Fruit fly (Drosophila melanogaster) whole organism, embryonic: ENCODE data around the gene CG17118.
A peak's percentile ranks its signal among the peaks of the same experiment; 100 is the strongest.

Experiments used
- Abd-B ChIP-seq: fragments of 200-800 bp; sonication (Bioruptor generic); optimal IDR thresholded peaks from 2 replicates; lab custom pipeline; 2018; ENCODE audit warnings: missing biosample characterization, mild to moderate bottlenecking, missing genetic modification characterization, moderate library complexity
- CG10209 ChIP-seq: fragments of 200-800 bp; sonication (Bioruptor generic); optimal IDR thresholded peaks from 3 replicates; lab custom pipeline; 2017; ENCODE audit warnings: missing biosample characterization, mild to moderate bottlenecking, missing genetic modification characterization, missing genetic modification reagents
- CG11085 ChIP-seq: fragments of 200-800 bp; sonication (Bioruptor generic); IDR thresholded peaks from 2 replicates; pipeline ENCODE4 v1.3.6; 2022; ENCODE audit warnings: missing biosample characterization, missing genetic modification characterization
- CG11504 ChIP-seq: fragments of 200-800 bp; sonication (Bioruptor generic); optimal IDR thresholded peaks from 3 replicates; lab custom pipeline; 2019; ENCODE audit warnings: missing biosample characterization, mild to moderate bottlenecking, missing genetic modification characterization, moderate library complexity
- CG14441 ChIP-seq: fragments of 200-800 bp; sonication (Bioruptor generic); IDR thresholded peaks from 2 replicates; pipeline ENCODE4 v1.3.6; 2022; ENCODE audit warnings: missing biosample characterization, missing genetic modification characterization
- CG14965 ChIP-seq: fragments of 200-800 bp; sonication (Bioruptor generic); optimal IDR thresholded peaks from 2 replicates; lab custom pipeline; 2016; ENCODE audit warnings: missing biosample characterization, missing genetic modification characterization, borderline replicate concordance
- CG15514 ChIP-seq: fragments of 200-800 bp; sonication (Bioruptor generic); optimal IDR thresholded peaks from 3 replicates; lab custom pipeline; 2017; ENCODE audit warnings: missing biosample characterization, missing genetic modification characterization, mild to moderate bottlenecking, moderate library complexity, missing genetic modification reagents
- CG18262 ChIP-seq: fragments of 200-800 bp; optimal IDR thresholded peaks from 3 replicates; lab custom pipeline; 2019; ENCODE audit warnings: missing biosample characterization, mild to moderate bottlenecking, missing genetic modification characterization, moderate library complexity
- CG2120 ChIP-seq: fragments of 200-800 bp; sonication (Bioruptor generic); optimal IDR thresholded peaks from 3 replicates; lab custom pipeline; 2016; ENCODE audit warnings: missing biosample characterization, missing genetic modification characterization
- CG2678 ChIP-seq: fragments of 200-800 bp; sonication (Bioruptor generic); optimal IDR thresholded peaks from 3 replicates; lab custom pipeline; 2019; ENCODE audit warnings: missing biosample characterization, mild to moderate bottlenecking, missing genetic modification characterization, moderate library complexity
- CG31441 ChIP-seq: fragments of 200-800 bp; sonication (Bioruptor generic); IDR thresholded peaks from 2 replicates; pipeline ENCODE4 v1.3.6; 2022; ENCODE audit warnings: missing biosample characterization, missing genetic modification characterization
- CG3407 ChIP-seq: fragments of 200-800 bp; sonication (Bioruptor generic); optimal IDR thresholded peaks from 2 replicates; lab custom pipeline; 2018; ENCODE audit warnings: missing biosample characterization, mild to moderate bottlenecking, missing genetic modification characterization
- CG4424 ChIP-seq: fragments of 200-800 bp; sonication (Bioruptor generic); optimal IDR thresholded peaks from 3 replicates; lab custom pipeline; 2016; ENCODE audit warnings: missing biosample characterization, missing genetic modification characterization
- CG4854 ChIP-seq: fragments of 200-800 bp; sonication (Bioruptor generic); optimal IDR thresholded peaks from 2 replicates; lab custom pipeline; 2016; ENCODE audit warnings: missing biosample characterization, missing genetic modification characterization, inconsistent platforms
- CG6765 ChIP-seq: fragments of 200-800 bp; sonication (Bioruptor generic); optimal IDR thresholded peaks from 3 replicates; lab custom pipeline; 2017; ENCODE audit warnings: missing biosample characterization, mild to moderate bottlenecking, missing genetic modification characterization
- CG6854 ChIP-seq: fragments of 200-800 bp; sonication (Bioruptor generic); optimal IDR thresholded peaks from 3 replicates; lab custom pipeline; 2017; ENCODE audit warnings: missing biosample characterization, mild to moderate bottlenecking, missing genetic modification characterization
- CG7372 ChIP-seq: fragments of 200-800 bp; sonication (Bioruptor generic); IDR thresholded peaks from 2 replicates; pipeline ENCODE4 v1.3.6; 2022; ENCODE audit warnings: missing biosample characterization, missing genetic modification characterization
- CG7786 ChIP-seq: fragments of 200-800 bp; sonication (Bioruptor generic); optimal IDR thresholded peaks from 2 replicates; lab custom pipeline; 2016; ENCODE audit warnings: missing biosample characterization, missing genetic modification characterization
- CG8290 ChIP-seq, 3 experiments: fragments of 200-800 bp; sonication (Bioruptor generic); optimal IDR thresholded peaks; 2 replicates each; lab custom pipeline; 2016 to 2019; ENCODE audit warnings: missing biosample characterization in 3 of 3, missing genetic modification characterization in 3 of 3, mild to moderate bottlenecking in 2 of 3, moderate library complexity in 1 of 3
- CG8359 ChIP-seq: fragments of 200-800 bp; sonication (Bioruptor generic); optimal IDR thresholded peaks from 2 replicates; lab custom pipeline; 2017; ENCODE audit warnings: missing biosample characterization, mild to moderate bottlenecking, missing genetic modification characterization, borderline replicate concordance
- CG9437 ChIP-seq: fragments of 200-800 bp; sonication (Bioruptor generic); optimal IDR thresholded peaks from 2 replicates; lab custom pipeline; 2018; ENCODE audit warnings: missing biosample characterization, mild to moderate bottlenecking, missing genetic modification characterization
- CoRest ChIP-seq: fragments of 200-800 bp; sonication (Bioruptor generic); optimal IDR thresholded peaks from 3 replicates; lab custom pipeline; 2018; ENCODE audit warnings: missing biosample characterization, mild to moderate bottlenecking, missing genetic modification characterization, moderate library complexity
- Dbx ChIP-seq: fragments of 200-800 bp; sonication (Bioruptor generic); IDR thresholded peaks from 3 replicates; pipeline ENCODE4 v1.3.6; 2022; ENCODE audit warnings: missing biosample characterization, missing genetic modification characterization
- Dek ChIP-seq: fragments of 200-800 bp; sonication (Bioruptor generic); optimal IDR thresholded peaks from 3 replicates; lab custom pipeline; 2019; ENCODE audit warnings: missing biosample characterization, mild to moderate bottlenecking, missing genetic modification characterization, moderate library complexity
- Dll ChIP-seq: fragments of 200-800 bp; sonication (Bioruptor generic); IDR thresholded peaks from 4 replicates; pipeline ENCODE4 v1.3.6; 2022; ENCODE audit warnings: missing biosample characterization, missing genetic modification characterization; ENCODE audit not compliant: partially characterized antibody
- MBD-R2 ChIP-seq: fragments of 200-800 bp; sonication (Bioruptor generic); IDR thresholded peaks from 2 replicates; pipeline ENCODE4 v1.3.6; 2022; ENCODE audit warnings: missing biosample characterization, missing genetic modification characterization
- Med ChIP-seq: fragments of 200-800 bp; sonication (Bioruptor generic); peaks from one replicate; lab custom pipeline; 2016; ENCODE audit warnings: missing biosample characterization, missing genetic modification characterization, mild to moderate bottlenecking, inconsistent platforms, moderate library complexity
- Optix ChIP-seq: fragments of 200-800 bp; sonication (Bioruptor generic); IDR thresholded peaks from 3 replicates; pipeline ENCODE4 v1.3.6; 2022; ENCODE audit warnings: missing biosample characterization, missing genetic modification characterization
- Rfx ChIP-seq: fragments of 200-800 bp; sonication (Bioruptor generic); IDR thresholded peaks from 2 replicates; pipeline ENCODE4 v1.3.6; 2022; ENCODE audit warnings: missing biosample characterization, missing genetic modification characterization
- Sry-β ChIP-seq: fragments of 200-800 bp; sonication (Bioruptor generic); optimal IDR thresholded peaks from 2 replicates; lab custom pipeline; 2018; ENCODE audit warnings: missing biosample characterization, mild to moderate bottlenecking, missing genetic modification characterization, moderate library complexity
- cad ChIP-seq: fragments of >200 bp; optimal IDR thresholded peaks from 2 replicates; lab custom pipeline; 2017; ENCODE audit warnings: missing biosample characterization, missing genetic modification characterization
- dysf ChIP-seq: fragments of 200-800 bp; sonication (Bioruptor generic); IDR thresholded peaks from 3 replicates; pipeline ENCODE4 v1.3.6; 2022; ENCODE audit warnings: missing biosample characterization, missing genetic modification characterization
- ewg ChIP-seq: fragments of 200-800 bp; sonication (Bioruptor generic); optimal IDR thresholded peaks from 3 replicates; lab custom pipeline; 2017; ENCODE audit warnings: mild to moderate bottlenecking, missing biosample characterization, missing genetic modification reagents, missing genetic modification characterization
- gem ChIP-seq: fragments of 200-800 bp; sonication (Bioruptor generic); optimal IDR thresholded peaks from 2 replicates; lab custom pipeline; 2019; ENCODE audit warnings: missing biosample characterization, mild to moderate bottlenecking, missing genetic modification characterization, moderate library complexity
- grau ChIP-seq: fragments of 200-800 bp; optimal IDR thresholded peaks from 3 replicates; lab custom pipeline; 2019; ENCODE audit warnings: missing biosample characterization, mild to moderate bottlenecking, missing genetic modification characterization, moderate library complexity
- inv ChIP-seq: fragments of 200-800 bp; sonication (Bioruptor generic); IDR thresholded peaks from 2 replicates; pipeline ENCODE4 v1.3.6; 2022; ENCODE audit warnings: missing biosample characterization, missing genetic modification characterization; ENCODE audit not compliant: partially characterized antibody
- jigr1 ChIP-seq: fragments of 200-800 bp; sonication (Bioruptor generic); IDR thresholded peaks from 3 replicates; pipeline ENCODE4 v1.3.6; 2022; ENCODE audit warnings: missing biosample characterization, missing genetic modification characterization
- kni ChIP-seq: fragments of 200-800 bp; sonication (Bioruptor generic); optimal IDR thresholded peaks from 3 replicates; lab custom pipeline; 2017; ENCODE audit warnings: mild to moderate bottlenecking, missing biosample characterization, missing genetic modification reagents, missing genetic modification characterization
- lbe ChIP-seq: fragments of 200-800 bp; sonication (Bioruptor generic); optimal IDR thresholded peaks from 2 replicates; lab custom pipeline; 2016; ENCODE audit warnings: missing biosample characterization, mild to moderate bottlenecking, missing genetic modification characterization
- lilli ChIP-seq: fragments of 200-800 bp; sonication (Bioruptor generic); optimal IDR thresholded peaks from 3 replicates; lab custom pipeline; 2016; ENCODE audit warnings: missing biosample characterization, missing genetic modification characterization
- lmd ChIP-seq: fragments of 200-800 bp; sonication (Bioruptor generic); IDR thresholded peaks from 2 replicates; pipeline ENCODE4 v1.3.6; 2022; ENCODE audit warnings: missing biosample characterization, missing genetic modification characterization
- luna ChIP-seq: fragments of 200-800 bp; sonication (Bioruptor generic); optimal IDR thresholded peaks from 2 replicates; lab custom pipeline; 2016; ENCODE audit warnings: missing biosample characterization, missing genetic modification characterization
- nerfin-1 ChIP-seq: fragments of 200-800 bp; sonication (Bioruptor generic); optimal IDR thresholded peaks from 3 replicates; lab custom pipeline; 2019; ENCODE audit warnings: missing biosample characterization, mild to moderate bottlenecking, missing genetic modification characterization, moderate library complexity
- otp ChIP-seq: fragments of 200-800 bp; sonication (Bioruptor generic); IDR thresholded peaks from 3 replicates; pipeline ENCODE4, ENCODE4 v1.3.6; 2022; ENCODE audit warnings: missing biosample characterization, missing genetic modification characterization
- pho ChIP-seq: fragments of 200-800 bp; sonication (Bioruptor generic); optimal IDR thresholded peaks from 2 replicates; lab custom pipeline; 2016; ENCODE audit warnings: missing biosample characterization, missing genetic modification characterization
- prd ChIP-seq, 3 experiments: fragments of >200 bp in 2 of 3; fragments of 200-800 bp in 1 of 3; sonication (Bioruptor generic) in 1 of 3; optimal IDR thresholded peaks in 2 of 3; IDR thresholded peaks in 1 of 3; 2 replicates in 2 of 3; 3 replicates in 1 of 3; pipeline versions ENCODE4 v1.3.6 to Lab custom; 2017 to 2022; ENCODE audit warnings: missing biosample characterization in 1 of 3, missing genetic modification characterization in 1 of 3
- sens ChIP-seq: fragments of 200-800 bp; sonication (Bioruptor generic); peaks from one replicate; lab custom pipeline; 2016; ENCODE audit warnings: missing biosample characterization, missing genetic modification characterization
- vnd ChIP-seq: fragments of 200-800 bp; sonication (Bioruptor generic); IDR thresholded peaks from 3 replicates; pipeline ENCODE4 v1.3.6; 2022; ENCODE audit warnings: missing biosample characterization, missing genetic modification characterization; ENCODE audit not compliant: partially characterized antibody
- wek ChIP-seq: fragments of 200-800 bp; sonication (Bioruptor generic); optimal IDR thresholded peaks from 3 replicates; lab custom pipeline; 2018; ENCODE audit warnings: missing biosample characterization, mild to moderate bottlenecking, missing genetic modification characterization, moderate library complexity

CG17118 gene

dm6 chr2L:10685666-10686065, 44.4 kb upstream of the CG17118 start:
- no peak for TF ChIP-seq Dll
- TF ChIP-seq CG2678 (tag; lab: Kevin White, UChicago), result peak; percentile 19
- no peak for TF ChIP-seq cad (GFP tag; lab: Kevin White, UChicago)
- TF ChIP-seq pho (GFP tag; lab: Kevin White, UChicago), result peak; percentile 17
- peak; percentile 40 for TF ChIP-seq CG2120
- no peak for TF ChIP-seq Optix (GFP tag; lab: Robert Waterston, UW)
- TF ChIP-seq CG31441, result no peak
- peak; percentile 33 for TF ChIP-seq Abd-B (GFP tag; lab: Kevin White, UChicago)
- peak; percentile 62 for TF ChIP-seq Med (GFP tag; lab: Kevin White, UChicago)
- TF ChIP-seq nerfin-1, result no peak
- peak; percentile 65 for TF ChIP-seq sens (GFP tag; lab: Kevin White, UChicago)
- TF ChIP-seq CG18262 (tag; lab: Kevin White, UChicago), result peak; percentile 9
- peak; percentile 30 for TF ChIP-seq gem (tag; lab: Kevin White, UChicago)
- no peak for TF ChIP-seq CG3407 (GFP tag; lab: Kevin White, UChicago)
- TF ChIP-seq dysf (GFP tag; lab: Robert Waterston, UW), result 0 out of 3 replicates have a peak, but pooled peaks have one; percentile 14
- TF ChIP-seq lbe, result no peak
- no peak for TF ChIP-seq jigr1 (GFP tag; lab: Robert Waterston, UW)
- TF ChIP-seq CG8359 (GFP tag; lab: Kevin White, UChicago), result no peak
- TF ChIP-seq inv, result no peak
- no peak for TF ChIP-seq MBD-R2 (GFP tag; lab: Robert Waterston, UW)
- no peak for TF ChIP-seq Sry-β (GFP tag; lab: Kevin White, UChicago)
- peak; percentile 5 for TF ChIP-seq CG10209
- no peak for TF ChIP-seq CG14965 (GFP tag; lab: Kevin White, UChicago)
- TF ChIP-seq CG11085 (GFP tag; lab: Robert Waterston, UW), result no peak
- TF ChIP-seq Dbx (GFP tag; lab: Robert Waterston, UW), result 0 out of 3 replicates have a peak, but pooled peaks have one; percentile 15
- TF ChIP-seq CG6765, result no peak
- no peak for TF ChIP-seq CG4854 (GFP tag; lab: Kevin White, UChicago)
- TF ChIP-seq CG15514, result peak; percentile 6
- peak; percentile 13 for TF ChIP-seq CG8290 (GFP tag; optimal IDR thresholded peaks at IDR 0.05; lab: Kevin White, UChicago)
- peak in 1 of 2 experiments; percentile 16 for TF ChIP-seq CG8290 (tag; optimal IDR thresholded peaks at IDR 0.05; lab: Kevin White, UChicago)
- TF ChIP-seq lmd (GFP tag; lab: Robert Waterston, UW), result peak; percentile 14; the same call in 1 of the 2 replicates
- TF ChIP-seq CoRest (tag; lab: Kevin White, UChicago), result peak; percentile 29
- TF ChIP-seq CG7786 (GFP tag; lab: Kevin White, UChicago), result no peak
- 0 out of 2 replicates have a peak, but pooled peaks have one; percentile 24 for TF ChIP-seq CG7372 (GFP tag; lab: Robert Waterston, UW)
- TF ChIP-seq CG14441 (GFP tag; lab: Robert Waterston, UW), result no peak
- TF ChIP-seq Rfx (GFP tag; lab: Robert Waterston, UW), result peak; percentile 27; the same call in 1 of the 2 replicates
- TF ChIP-seq luna, result no peak
- no peak for TF ChIP-seq kni (GFP tag; lab: Kevin White, UChicago)
- no peak for TF ChIP-seq CG6854 (GFP tag; lab: Kevin White, UChicago)
- peak; percentile 47 for TF ChIP-seq CG11504 (tag; lab: Kevin White, UChicago)
- no peak for TF ChIP-seq Dek (tag; lab: Kevin White, UChicago)
- TF ChIP-seq ewg (GFP tag; lab: Kevin White, UChicago), result no peak
- no peak for TF ChIP-seq otp
- TF ChIP-seq vnd (GFP tag; lab: Robert Waterston, UW), result 0 out of 3 replicates have a peak, but pooled peaks have one; percentile 29
- TF ChIP-seq grau (tag; lab: Kevin White, UChicago), result peak; percentile 18
- peak; percentile 4 for TF ChIP-seq lilli (GFP tag; lab: Kevin White, UChicago)
- TF ChIP-seq CG9437 (GFP tag; lab: Kevin White, UChicago), result peak; percentile 23
- no peak for TF ChIP-seq prd (optimal IDR thresholded peaks at IDR 0.05; lab: Kevin White, UChicago)
- TF ChIP-seq prd (GFP tag; IDR thresholded peaks at IDR 0.05; lab: Robert Waterston, UW), result 0 out of 3 replicates have a peak, but pooled peaks have one; percentile 13
- TF ChIP-seq wek (GFP tag; lab: Kevin White, UChicago), result no peak
- peak; percentile 10 for TF ChIP-seq CG4424 (GFP tag; lab: Kevin White, UChicago)
